Worm (Caenorhabditis elegans) whole organism, early embryonic: ENCODE results near the gene F22H10.1.

Source experiments
- aly-1 ChIP-seq: sonication (generic microtip); optimal IDR thresholded peaks from 2 replicates; lab custom pipeline; 2016; ENCODE audit warnings: missing genetic modification characterization, missing compliant biosample characterization
- ama-1 ChIP-seq: fragments of 150-350 bp; optimal IDR thresholded peaks from 2 replicates; lab custom pipeline; 2014
- ets-7 ChIP-seq: sonication (generic microtip); optimal IDR thresholded peaks from 2 replicates; lab custom pipeline; 2016; ENCODE audit warnings: missing genotype, missing genetic modification characterization, missing compliant biosample characterization
- flt-1 ChIP-seq: fragments of 200-800 bp; sonication (Bioruptor generic); IDR thresholded peaks from 2 replicates; pipeline ENCODE4 v1.3.6; 2022; ENCODE audit warnings: missing genetic modification characterization, missing compliant biosample characterization
- hmbx-1 ChIP-seq: sonication (generic microtip); optimal IDR thresholded peaks from 2 replicates; lab custom pipeline; 2016; ENCODE audit warnings: mild to moderate bottlenecking, missing genetic modification characterization, missing compliant biosample characterization
- hmg-4 ChIP-seq: fragments of 200-800 bp; sonication (Bioruptor generic); optimal IDR thresholded peaks from 2 replicates; lab custom pipeline; 2018; ENCODE audit warnings: mild to moderate bottlenecking, missing genetic modification characterization, missing compliant biosample characterization
- hnd-1 ChIP-seq: sonication (generic microtip); optimal IDR thresholded peaks from 2 replicates; lab custom pipeline; 2016; ENCODE audit warnings: missing genetic modification characterization, missing compliant biosample characterization
- scrt-1 ChIP-seq: fragments of 200-800 bp; sonication (Bioruptor generic); IDR thresholded peaks from 2 replicates; pipeline ENCODE4 v1.3.6; 2022; ENCODE audit warnings: missing genetic modification characterization, missing compliant biosample characterization
- tbx-11 ChIP-seq: fragments of 200-800 bp; sonication (Bioruptor generic); IDR thresholded peaks from 2 replicates; pipeline ENCODE4 v1.3.6; 2022; ENCODE audit warnings: missing genetic modification characterization, missing compliant biosample characterization
- tbx-37 ChIP-seq: fragments of 200-800 bp; sonication (Bioruptor generic); conservative IDR thresholded peaks from 2 replicates; pipeline ENCODE4 v1.3.6; 2022; ENCODE audit warnings: missing genetic modification reagents, missing genetic modification characterization, missing compliant biosample characterization

ce11 chrX:16687377-16687776 is 14.9 kb upstream of the F22H10.1 start:
- no peak for TF ChIP-seq ama-1
- no peak for TF ChIP-seq tbx-37 (GFP tag; lab: Robert Waterston, UW)
- no peak for TF ChIP-seq aly-1 (tag; lab: Kevin White, UChicago)
- TF ChIP-seq hnd-1 (tag; lab: Kevin White, UChicago) = no peak
- no peak for TF ChIP-seq tbx-11
- no peak for TF ChIP-seq scrt-1 (GFP tag; lab: Robert Waterston, UW)
- TF ChIP-seq ets-7 (tag; lab: Kevin White, UChicago) = no peak
- no peak for TF ChIP-seq hmg-4
- TF ChIP-seq hmbx-1 (tag; lab: Kevin White, UChicago) = no peak
- TF ChIP-seq flt-1 = no peak
